Worm (Caenorhabditis elegans): ENCODE measurements around the gene apn-1.

apn-1 gene

DNA sequence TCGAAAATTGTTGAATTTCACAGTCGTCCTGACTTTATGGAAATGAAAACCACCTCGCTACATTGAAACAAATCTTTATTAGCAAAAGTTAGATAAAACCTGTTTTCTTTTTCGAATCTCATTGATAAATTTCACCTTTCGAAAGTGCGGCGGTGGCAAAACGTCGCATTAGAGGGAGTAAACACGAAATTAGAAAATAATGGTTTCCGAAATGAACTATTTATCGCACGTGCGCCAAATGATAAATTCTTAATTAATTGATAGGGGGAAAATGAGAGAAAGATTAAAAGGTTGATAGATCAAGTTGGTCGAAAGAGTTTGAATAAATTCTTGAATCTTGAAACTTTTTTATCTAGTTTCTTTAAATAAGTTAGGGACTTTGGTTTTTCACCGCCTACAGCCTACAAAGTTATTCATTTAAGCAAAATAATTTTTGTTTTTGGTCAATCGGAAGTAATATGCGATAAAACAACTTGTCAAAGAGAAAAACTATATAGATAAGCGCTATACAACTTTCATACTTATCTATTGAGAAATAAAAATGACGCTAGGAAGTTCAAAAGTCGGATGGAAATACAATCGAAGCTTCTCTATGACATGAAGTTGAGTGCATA, 23.8 kb downstream of the apn-1 start:
- no peak for TF ChIP-seq elt-3 (tag; optimal IDR thresholded peaks at IDR 0.05)
- TF ChIP-seq drap-1 (GFP tag; optimal IDR thresholded peaks at IDR 0.05): no peak
- no peak for TF ChIP-seq zip-8 (tag; optimal IDR thresholded peaks at IDR 0.05)
- TF ChIP-seq elt-1 (tag; optimal IDR thresholded peaks at IDR 0.05; ENCODE audit: borderline replicate concordance, insufficient read depth): no peak
- no peak for TF ChIP-seq blmp-1 (tag; optimal IDR thresholded peaks at IDR 0.05)
- TF ChIP-seq ztf-11 (tag; optimal IDR thresholded peaks at IDR 0.05): no peak
- no peak for TF ChIP-seq nhr-28 (tag; optimal IDR thresholded peaks at IDR 0.05)

DNA sequence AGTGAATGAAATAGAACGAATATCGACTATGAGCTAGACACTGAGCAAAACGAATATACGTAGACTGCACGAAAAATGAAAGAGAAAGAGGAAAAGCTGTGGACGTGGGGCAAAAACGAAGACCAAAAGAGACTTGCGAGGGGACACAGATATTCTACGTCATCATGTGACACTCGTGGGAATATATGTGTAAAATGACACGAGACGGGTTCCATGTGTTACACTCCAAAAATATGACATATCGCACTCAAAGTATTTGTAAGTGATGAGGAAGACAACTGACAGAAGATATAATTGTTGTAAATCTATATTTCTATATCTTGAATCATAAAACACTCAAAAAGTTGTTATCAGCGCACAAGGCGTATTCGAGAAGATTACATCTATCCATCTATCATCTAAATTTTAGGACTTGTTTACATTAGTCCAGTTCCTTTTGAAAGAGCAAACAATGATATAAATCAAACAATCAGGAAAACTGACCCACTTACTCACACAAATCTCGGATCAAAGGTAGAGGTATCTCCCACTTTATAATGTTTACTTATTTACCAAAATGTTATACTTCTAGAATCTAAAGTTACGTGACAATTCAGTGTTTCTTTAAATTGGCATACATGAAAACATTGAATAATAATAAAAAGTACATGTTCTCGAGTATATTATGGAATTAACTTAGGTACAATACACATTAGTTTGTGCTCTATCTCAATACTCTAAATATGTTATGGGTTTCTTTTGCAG, 24.6 kb downstream of the apn-1 start:
- TF ChIP-seq elt-3 (tag; optimal IDR thresholded peaks at IDR 0.05) (no peak), ztf-11 (tag; optimal IDR thresholded peaks at IDR 0.05) (no peak), lsy-2 (tag; optimal IDR thresholded peaks at IDR 0.05) (no peak), lin-32 (GFP tag; optimal IDR thresholded peaks at IDR 0.05) (no peak), zip-8 (tag; optimal IDR thresholded peaks at IDR 0.05) (no peak), snpc-4 (tag; optimal IDR thresholded peaks at IDR 0.05) (no peak), mep-1 (tag; optimal IDR thresholded peaks at IDR 0.05) (no peak), unc-62 (GFP tag; optimal IDR thresholded peaks at IDR 0.05) (peak; percentile 84), cnd-1 (tag; optimal IDR thresholded peaks at IDR 0.05) (no peak), nhr-76 (tag; optimal IDR thresholded peaks at IDR 0.05) (no peak), nhr-28 (tag; optimal IDR thresholded peaks at IDR 0.05) (no peak), tbx-8 (GFP tag; optimal IDR thresholded peaks at IDR 0.05) (no peak), pha-4 (tag; optimal IDR thresholded peaks at IDR 0.05) (no peak), bed-3 (GFP tag; optimal IDR thresholded peaks at IDR 0.05) (no peak), nhr-237 (tag; optimal IDR thresholded peaks at IDR 0.05) (no peak), drap-1 (GFP tag; optimal IDR thresholded peaks at IDR 0.05) (no peak), ces-1 (GFP tag; optimal IDR thresholded peaks at IDR 0.05) (peak; percentile 31), sem-2 (GFP tag; optimal IDR thresholded peaks at IDR 0.05) (no peak), lin-13 (tag; optimal IDR thresholded peaks at IDR 0.05) (no peak), mls-2 (tag; optimal IDR thresholded peaks at IDR 0.05) (no peak), nhr-12 (tag; optimal IDR thresholded peaks at IDR 0.05) (no peak), nhr-2 (tag; optimal IDR thresholded peaks at IDR 0.05) (no peak), flh-1 (GFP tag; optimal IDR thresholded peaks at IDR 0.05) (no peak), hlh-1 (tag; optimal IDR thresholded peaks at IDR 0.05) (peak; percentile 50), unc-120 (tag; optimal IDR thresholded peaks at IDR 0.05; ENCODE audit: poor library complexity, severe bottlenecking) (peak; percentile 60), mab-5 (tag; optimal IDR thresholded peaks at IDR 0.05) (no peak), unc-39 (tag; optimal IDR thresholded peaks at IDR 0.05) (no peak)

DNA sequence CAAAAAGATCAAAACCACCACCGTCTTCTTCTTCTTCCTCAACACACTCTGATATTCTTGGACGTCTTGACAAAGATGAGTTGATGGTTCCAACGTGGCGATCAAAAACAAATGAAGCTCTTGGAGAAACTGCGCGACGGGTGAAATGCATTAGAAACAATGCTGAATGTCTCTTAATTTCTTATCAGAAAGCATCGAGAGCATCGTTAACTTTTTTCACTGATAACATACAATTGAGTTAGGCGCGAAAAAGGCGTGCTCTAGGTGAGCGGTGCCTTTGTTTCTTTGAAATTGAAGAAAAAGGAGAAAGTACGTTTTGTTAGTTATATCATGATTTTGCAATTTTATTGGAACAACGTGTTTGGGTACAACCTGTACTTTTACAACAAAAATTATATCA, 25.9 kb downstream of the apn-1 start, which contains the start of gene gpcp-2:
Gene gpcp-2, minus strand, starts transcription at position 153 of the 400 bp plus-strand sequence.
- TF ChIP-seq lsy-2 (tag; optimal IDR thresholded peaks at IDR 0.05) (no peak), hlh-1 (tag; optimal IDR thresholded peaks at IDR 0.05) (no peak), pha-4 (tag; optimal IDR thresholded peaks at IDR 0.05) (no peak), unc-120 (tag; optimal IDR thresholded peaks at IDR 0.05; ENCODE audit: poor library complexity, severe bottlenecking) (no peak), lin-32 (GFP tag; optimal IDR thresholded peaks at IDR 0.05) (no peak), zip-8 (tag; optimal IDR thresholded peaks at IDR 0.05) (no peak), nhr-2 (tag; optimal IDR thresholded peaks at IDR 0.05) (no peak), blmp-1 (tag; optimal IDR thresholded peaks at IDR 0.05) (no peak), nhr-76 (tag; optimal IDR thresholded peaks at IDR 0.05) (no peak), lin-13 (tag; optimal IDR thresholded peaks at IDR 0.05) (no peak), ceh-43 (GFP tag; optimal IDR thresholded peaks at IDR 0.05) (no peak), tbx-8 (GFP tag; optimal IDR thresholded peaks at IDR 0.05) (no peak), nhr-12 (tag; optimal IDR thresholded peaks at IDR 0.05) (no peak), elt-1 (tag; optimal IDR thresholded peaks at IDR 0.05; ENCODE audit: borderline replicate concordance, insufficient read depth) (no peak), M03D4.4 (tag; optimal IDR thresholded peaks at IDR 0.05) (no peak), ztf-11 (tag; optimal IDR thresholded peaks at IDR 0.05) (no peak), mep-1 (tag; optimal IDR thresholded peaks at IDR 0.05) (no peak), drap-1 (GFP tag; optimal IDR thresholded peaks at IDR 0.05) (no peak)

DNA sequence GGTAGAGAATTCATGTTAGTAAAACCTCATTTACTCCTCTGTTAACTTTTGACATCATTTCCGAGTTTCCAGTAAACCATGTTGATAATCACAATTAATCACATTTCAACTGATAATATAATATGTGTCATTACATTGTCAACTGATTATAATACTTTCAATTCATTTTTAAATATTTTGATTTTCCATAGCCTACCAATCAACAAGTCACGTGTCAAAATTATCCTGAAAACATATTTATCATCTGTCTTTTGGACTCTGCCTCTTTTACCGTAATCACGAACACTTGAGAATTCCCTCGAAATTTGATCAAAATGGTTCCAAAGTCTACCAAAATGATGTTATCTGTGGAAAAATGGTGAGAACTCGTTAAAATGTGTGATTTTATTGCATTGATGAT, 26.7 kb downstream of the apn-1 start:
- no peak for TF ChIP-seq snpc-4 (tag; optimal IDR thresholded peaks at IDR 0.05)
- no peak for TF ChIP-seq nhr-28 (tag; optimal IDR thresholded peaks at IDR 0.05)
- TF ChIP-seq cnd-1 (tag; optimal IDR thresholded peaks at IDR 0.05): no peak
- TF ChIP-seq mls-2 (tag; optimal IDR thresholded peaks at IDR 0.05): no peak
- TF ChIP-seq ces-1 (GFP tag; optimal IDR thresholded peaks at IDR 0.05): no peak
- no peak for TF ChIP-seq ztf-11 (tag; optimal IDR thresholded peaks at IDR 0.05)
- TF ChIP-seq elt-3 (tag; optimal IDR thresholded peaks at IDR 0.05): no peak
- TF ChIP-seq nhr-237 (tag; optimal IDR thresholded peaks at IDR 0.05): no peak

Data from whole organism, mixed stage, embryonic.